Worm (Caenorhabditis elegans): ENCODE data around the gene Y66D12A.8.

DNA sequence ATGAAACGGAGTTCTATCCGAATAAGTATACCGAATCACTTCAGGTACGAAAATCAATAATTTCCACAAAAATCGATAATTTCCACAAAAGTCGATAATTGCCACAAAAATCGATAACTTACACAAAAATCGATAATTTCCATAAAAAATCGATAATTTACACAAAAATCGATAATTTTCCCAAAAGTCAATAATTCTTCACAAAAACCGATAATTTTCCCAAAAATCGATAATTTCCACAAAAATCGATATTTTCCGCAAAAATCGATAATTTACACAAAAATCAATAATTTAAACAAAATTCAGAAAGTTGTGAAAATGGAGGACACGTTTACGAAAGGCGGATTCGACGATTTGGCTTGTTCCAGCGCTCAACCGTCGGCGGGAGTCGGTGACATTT, 40.9 kb downstream of the Y66D12A.8 start:
- TF ChIP-seq T26A8.4 (GFP tag; IDR thresholded peaks at IDR 0.05) = no peak
- TF ChIP-seq unc-130 (GFP tag; optimal IDR thresholded peaks at IDR 0.05) = no peak
- no peak for TF ChIP-seq snpc-4 (tag; optimal IDR thresholded peaks at IDR 0.05)
